Worm (Caenorhabditis elegans) whole organism, L3 larva: Measurements from ENCODE around the gene C05E11.2.

Experiments used
- R02D3.7 ChIP-seq: fragments of 150-350 bp; optimal IDR thresholded peaks from 2 replicates; lab custom pipeline; 2014; ENCODE audit warnings: missing biosample characterization, missing genetic modification characterization
- ZK546.5 ChIP-seq: sonication (generic microtip); optimal IDR thresholded peaks from 2 replicates; lab custom pipeline; 2017; ENCODE audit warnings: missing biosample characterization, missing genetic modification characterization
- aly-2 ChIP-seq: fragments of 150-350 bp; optimal IDR thresholded peaks from 2 replicates; lab custom pipeline; 2014; ENCODE audit warnings: missing biosample characterization, missing genetic modification characterization
- ceh-16 ChIP-seq: sonication (generic microtip); optimal IDR thresholded peaks from 2 replicates; lab custom pipeline; 2017; ENCODE audit warnings: missing biosample characterization, missing genetic modification characterization
- ceh-28 ChIP-seq: fragments of 150-350 bp; optimal IDR thresholded peaks from 2 replicates; lab custom pipeline; 2014; ENCODE audit warnings: missing biosample characterization, missing genetic modification reagents, missing genetic modification characterization
- ceh-82 ChIP-seq: fragments of 150-350 bp; optimal IDR thresholded peaks from 2 replicates; lab custom pipeline; 2014; ENCODE audit warnings: missing biosample characterization, missing genetic modification characterization
- egl-5 ChIP-seq: fragments of 150-350 bp; optimal IDR thresholded peaks from 2 replicates; lab custom pipeline; 2017; ENCODE audit warnings: missing biosample characterization, missing genetic modification reagents, missing genetic modification characterization, inconsistent platforms
- elt-1 ChIP-seq: fragments of 150-350 bp; optimal IDR thresholded peaks from 2 replicates; lab custom pipeline; 2014; ENCODE audit warnings: missing biosample characterization, missing genetic modification characterization
- elt-2 ChIP-seq: sonication (generic microtip); optimal IDR thresholded peaks from 2 replicates; lab custom pipeline; 2016; ENCODE audit warnings: missing genetic modification reagents, mild to moderate bottlenecking, missing genetic modification characterization, missing compliant biosample characterization
- elt-3 ChIP-seq, 3 experiments: fragments of 150-350 bp in 1 of 3; sonication (generic microtip) in 2 of 3; optimal IDR thresholded peaks; 2 replicates in 2 of 3; 4 replicates in 1 of 3; lab custom pipeline; 2014 to 2017; ENCODE audit warnings: missing biosample characterization in 3 of 3, missing genetic modification characterization in 3 of 3
- eor-1 ChIP-seq, 2 experiments: fragments of 150-350 bp; optimal IDR thresholded peaks; 2 replicates each; lab custom pipeline; 2014 to 2018; ENCODE audit warnings: missing biosample characterization in 2 of 2, missing genetic modification characterization in 2 of 2
- fkh-10 ChIP-seq: sonication (generic microtip); optimal IDR thresholded peaks from 2 replicates; lab custom pipeline; 2017; ENCODE audit warnings: missing biosample characterization, missing genetic modification reagents, missing genetic modification characterization
- fkh-2 ChIP-seq: fragments of 150-350 bp; optimal IDR thresholded peaks from 2 replicates; lab custom pipeline; 2014; ENCODE audit warnings: missing biosample characterization, missing genetic modification reagents, missing genetic modification characterization
- fos-1 ChIP-seq: fragments of 150-350 bp; optimal IDR thresholded peaks from 2 replicates; lab custom pipeline; 2014; ENCODE audit warnings: missing biosample characterization, missing genetic modification characterization
- jun-1 ChIP-seq: fragments of 150-350 bp; optimal IDR thresholded peaks from 2 replicates; lab custom pipeline; 2014; ENCODE audit warnings: missing biosample characterization, missing genetic modification reagents, missing genetic modification characterization
- lin-15B ChIP-seq: fragments of 150-350 bp; optimal IDR thresholded peaks from 2 replicates; lab custom pipeline; 2014; ENCODE audit warnings: missing biosample characterization, missing genetic modification characterization
- lin-39 ChIP-seq: fragments of 150-350 bp; optimal IDR thresholded peaks from 2 replicates; lab custom pipeline; 2018; ENCODE audit warnings: missing biosample characterization, missing genetic modification reagents, missing genetic modification characterization
- lsy-12 ChIP-seq: sonication (generic microtip); optimal IDR thresholded peaks from 2 replicates; lab custom pipeline; 2016; ENCODE audit warnings: mild to moderate bottlenecking, missing genetic modification characterization, missing compliant biosample characterization
- mdl-1 ChIP-seq: fragments of 150-350 bp; optimal IDR thresholded peaks from 2 replicates; lab custom pipeline; 2014; ENCODE audit warnings: missing biosample characterization, missing genetic modification characterization
- mml-1 ChIP-seq: fragments of 150-350 bp; sonication (generic microtip); optimal IDR thresholded peaks from 3 replicates; lab custom pipeline; 2014; ENCODE audit warnings: missing biosample characterization, missing genetic modification characterization
- nfya-1 ChIP-seq: sonication (generic microtip); optimal IDR thresholded peaks from 2 replicates; lab custom pipeline; 2017; ENCODE audit warnings: missing genetic modification characterization, mild to moderate bottlenecking, missing compliant biosample characterization, antibody characterized with exemption, moderate library complexity; ENCODE audit not compliant: insufficient read depth
- nhr-11 ChIP-seq: fragments of 150-350 bp; optimal IDR thresholded peaks from 2 replicates; lab custom pipeline; 2014; ENCODE audit warnings: missing biosample characterization, missing genetic modification characterization
- nhr-12 ChIP-seq: fragments of 150-350 bp; optimal IDR thresholded peaks from 2 replicates; lab custom pipeline; 2014; ENCODE audit warnings: missing biosample characterization, missing genetic modification characterization
- nhr-237 ChIP-seq: fragments of 150-350 bp; optimal IDR thresholded peaks from 2 replicates; lab custom pipeline; 2014; ENCODE audit warnings: missing biosample characterization, missing genetic modification characterization
- nhr-25 ChIP-seq: sonication (generic microtip); optimal IDR thresholded peaks from 2 replicates; lab custom pipeline; 2017; ENCODE audit warnings: missing biosample characterization, missing genetic modification characterization
- nhr-67 ChIP-seq: fragments of 150-350 bp; optimal IDR thresholded peaks from 2 replicates; lab custom pipeline; 2014; ENCODE audit warnings: missing biosample characterization, missing genetic modification characterization
- nhr-76 ChIP-seq: fragments of 150-350 bp; sonication (generic microtip); optimal IDR thresholded peaks from 5 replicates; lab custom pipeline; 2014; ENCODE audit warnings: missing biosample characterization, missing genetic modification characterization
- pha-4 ChIP-seq: fragments of 150-350 bp; optimal IDR thresholded peaks from 2 replicates; lab custom pipeline; 2014; ENCODE audit warnings: missing biosample characterization, missing genetic modification reagents, missing genetic modification characterization
- skn-1 ChIP-seq: fragments of 150-350 bp; optimal IDR thresholded peaks from 2 replicates; lab custom pipeline; 2014; ENCODE audit warnings: missing biosample characterization, missing genetic modification characterization
- snpc-4 ChIP-seq: fragments of 150-350 bp; optimal IDR thresholded peaks from 2 replicates; lab custom pipeline; 2014; ENCODE audit warnings: missing biosample characterization, missing genetic modification characterization
- tbx-2 ChIP-seq: sonication (generic microtip); optimal IDR thresholded peaks from 2 replicates; lab custom pipeline; 2016; ENCODE audit warnings: mild to moderate bottlenecking, missing genetic modification characterization, missing compliant biosample characterization
- unc-62 ChIP-seq: fragments of 150-350 bp; sonication (generic microtip); optimal IDR thresholded peaks from 4 replicates; lab custom pipeline; 2014; ENCODE audit warnings: missing biosample characterization, missing genetic modification reagents, missing genetic modification characterization
- ztf-4 ChIP-seq: fragments of 150-350 bp; optimal IDR thresholded peaks from 2 replicates; lab custom pipeline; 2014; ENCODE audit warnings: missing biosample characterization, missing genetic modification characterization

Gene C05E11.2

DNA sequence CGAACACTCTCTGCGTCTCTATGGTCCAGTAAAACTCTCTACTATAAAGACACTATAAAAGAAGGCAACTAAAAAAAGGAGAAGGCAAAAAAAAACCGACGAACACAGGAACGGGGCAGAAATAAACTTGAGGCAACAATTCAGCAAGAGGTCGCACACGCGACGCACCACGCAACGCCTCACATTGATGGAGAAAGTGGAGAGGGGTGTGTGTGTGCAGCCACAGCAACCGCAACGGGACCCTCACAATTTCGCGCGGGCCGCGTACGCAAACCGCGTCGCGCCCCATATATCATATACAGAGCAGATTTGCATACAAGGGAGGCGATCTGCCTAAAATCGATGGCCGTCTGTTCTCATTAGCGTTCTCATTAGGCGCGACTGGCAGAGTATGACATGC is 30.1 kb downstream of the C05E11.2 start (continued):
- TF ChIP-seq mdl-1 (tag; lab: Kevin White, UChicago), result no peak
- no peak for TF ChIP-seq skn-1
- no peak for TF ChIP-seq nhr-12
- no peak for TF ChIP-seq unc-62 (GFP tag; lab: Kevin White, UChicago)
- no peak for TF ChIP-seq elt-2 (tag; lab: Kevin White, UChicago)
- TF ChIP-seq lsy-12, result no peak
- no peak for TF ChIP-seq fos-1 (tag; lab: Kevin White, UChicago)
- TF ChIP-seq eor-1 (tag; optimal IDR thresholded peaks at IDR 0.05; lab: Kevin White, UChicago), result no peak
- no peak for TF ChIP-seq ceh-82 (tag; lab: Kevin White, UChicago)
- TF ChIP-seq ceh-16 (tag; lab: Kevin White, UChicago), result no peak
- TF ChIP-seq nhr-237, result no peak
- TF ChIP-seq ZK546.5 (tag; lab: Kevin White, UChicago), result no peak
- no peak for TF ChIP-seq ztf-4 (tag; lab: Kevin White, UChicago)
- no peak for TF ChIP-seq elt-1
- TF ChIP-seq lin-15B, result peak; percentile 39

DNA sequence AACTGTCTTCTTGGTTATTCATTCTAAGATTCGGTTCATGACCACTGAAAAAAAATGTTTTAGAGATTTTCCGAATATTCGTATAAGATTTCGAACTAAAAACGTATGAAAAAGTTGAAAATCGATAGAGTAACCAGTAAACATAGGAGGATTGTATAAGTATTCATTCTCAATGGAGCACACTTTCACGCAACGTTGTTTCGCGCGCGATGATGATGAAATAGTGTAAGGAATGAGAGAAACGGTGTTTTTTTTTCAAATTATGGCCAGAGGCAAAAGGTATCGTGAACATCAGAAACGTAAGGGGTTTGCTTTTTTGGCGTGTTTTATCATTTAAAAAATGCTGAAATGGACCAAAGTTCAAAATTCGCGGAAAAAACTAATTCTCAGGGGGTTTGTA is 32.9 kb downstream of the C05E11.2 start, which contains the start of gene pqn-65:
pqn-65 (minus strand) TSS at position 54 of the 400 bp plus-strand sequence.
- TF ChIP-seq elt-3 (tag; optimal IDR thresholded peaks at IDR 0.05; lab: Kevin White, UChicago) (no peak), aly-2 (tag; lab: Kevin White, UChicago) (no peak), ceh-28 (tag; lab: Kevin White, UChicago) (peak; percentile 19), egl-5 (tag; lab: Kevin White, UChicago) (peak; percentile 38), snpc-4 (tag; lab: Kevin White, UChicago) (no peak), lin-15B (peak; percentile 25), pha-4 (peak; percentile 73), nfya-1 (tag; lab: Kevin White, UChicago) (peak; percentile 39), jun-1 (tag; lab: Kevin White, UChicago) (no peak), nhr-25 (tag; lab: Kevin White, UChicago) (peak; percentile 36), elt-2 (tag; lab: Kevin White, UChicago) (peak; percentile 12)

DNA sequence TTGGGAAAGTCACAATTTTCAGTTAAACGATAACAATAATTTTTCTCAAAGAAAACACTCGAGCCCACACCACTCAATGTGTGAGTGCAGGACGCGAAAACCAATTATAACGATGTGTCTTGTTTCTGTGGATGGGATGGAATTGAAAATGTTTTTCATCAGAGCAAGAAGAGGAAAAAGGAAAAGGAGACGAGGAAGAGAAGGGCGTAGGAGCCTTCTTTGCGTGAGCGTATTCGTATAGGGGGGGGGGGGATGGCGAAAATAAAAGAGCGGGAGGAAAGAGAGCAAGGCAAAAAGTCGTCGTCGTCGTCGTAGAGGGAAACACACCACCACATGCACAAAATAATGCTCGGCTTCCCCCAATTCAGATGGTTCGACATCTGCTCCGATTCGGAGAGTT is 33.3 kb downstream of the C05E11.2 start:
- TF ChIP-seq fkh-10 (GFP tag; lab: Kevin White, UChicago) (peak; percentile 3), lin-39 (tag; lab: Kevin White, UChicago) (peak; percentile 37), fkh-2 (tag; lab: Kevin White, UChicago) (no peak)

DNA sequence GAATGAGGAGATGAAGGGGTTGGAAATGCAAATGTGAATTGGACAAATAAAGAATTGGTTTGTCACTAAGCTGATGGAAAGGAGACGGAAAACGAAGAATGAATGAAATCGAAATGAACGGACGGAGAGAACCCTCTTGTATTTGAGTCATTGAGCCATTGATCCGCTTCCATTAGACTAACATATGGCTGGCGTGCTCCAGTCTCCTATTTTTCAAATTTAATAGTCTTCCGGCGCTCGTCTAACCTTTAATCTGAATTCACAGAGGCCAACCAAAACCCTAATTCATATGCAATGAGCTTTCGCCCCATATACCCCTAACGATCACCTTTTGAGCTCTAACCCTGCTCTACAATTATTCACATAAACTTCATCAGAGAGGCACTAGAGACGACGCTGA is 35.3 kb downstream of the C05E11.2 start, which contains the start of gene C46C11.3:
C46C11.3 (plus strand) TSS at position 301 of the 400 bp plus-strand sequence.
- no peak for TF ChIP-seq R02D3.7
- no peak for TF ChIP-seq tbx-2 (tag; lab: Kevin White, UChicago)
- TF ChIP-seq eor-1 (tag; optimal IDR thresholded peaks at IDR 0.05; lab: Kevin White, UChicago), result no peak
- TF ChIP-seq nhr-76, result no peak
- no peak for TF ChIP-seq fkh-2 (tag; lab: Kevin White, UChicago)
- no peak for TF ChIP-seq snpc-4 (tag; lab: Kevin White, UChicago)
- TF ChIP-seq ztf-4 (tag; lab: Kevin White, UChicago), result no peak
- no peak for TF ChIP-seq lsy-12
- TF ChIP-seq nfya-1 (tag; lab: Kevin White, UChicago), result no peak
- no peak for TF ChIP-seq pha-4
- no peak for TF ChIP-seq mdl-1 (tag; lab: Kevin White, UChicago)

DNA sequence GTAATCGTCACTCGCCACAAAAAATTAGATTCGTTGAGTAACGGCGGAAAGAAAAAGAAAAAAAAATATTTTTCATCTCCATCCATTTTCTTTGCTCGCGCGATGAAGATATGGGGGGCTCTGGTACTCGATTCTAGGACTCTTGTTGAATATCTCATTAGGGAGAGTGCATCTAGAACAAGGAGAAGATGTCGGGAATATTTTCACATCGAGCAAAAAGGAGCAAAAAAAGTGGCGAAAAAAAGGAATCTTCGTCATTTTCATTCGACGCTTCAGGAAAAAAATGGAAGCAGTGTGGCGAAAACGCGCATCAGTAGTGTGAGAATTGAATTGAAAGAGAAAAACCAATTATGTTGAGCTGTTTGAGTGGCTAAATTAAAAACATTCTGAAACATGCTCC is 37.0 kb downstream of the C05E11.2 start:
- TF ChIP-seq egl-5 (tag; lab: Kevin White, UChicago) (no peak), fkh-10 (GFP tag; lab: Kevin White, UChicago) (peak; percentile 29)
- TF ChIP-seq, all 47 proteins: peak for 1

DNA sequence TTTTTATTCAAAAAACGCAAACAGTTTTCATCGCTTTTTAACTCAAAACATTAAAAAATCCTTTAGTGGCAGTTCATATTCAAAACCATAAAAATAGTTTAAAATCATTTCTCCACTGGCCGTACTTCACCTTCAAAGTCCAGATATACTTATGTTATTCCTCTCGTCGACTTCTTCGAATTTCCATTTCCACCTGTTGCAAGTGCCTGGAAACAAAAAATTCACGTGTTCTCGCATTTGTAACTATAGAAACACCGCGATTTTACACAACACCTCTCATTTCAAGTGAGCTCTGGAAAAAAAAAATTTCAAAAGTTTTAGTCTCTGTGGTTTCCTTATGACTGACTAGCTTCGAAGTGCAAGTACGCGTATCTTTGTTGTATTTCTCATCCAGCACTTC is 38.4 kb downstream of the C05E11.2 start:
- TF ChIP-seq ztf-4 (tag; lab: Kevin White, UChicago) (no peak), mml-1 (no peak), jun-1 (tag; lab: Kevin White, UChicago) (no peak), aly-2 (tag; lab: Kevin White, UChicago) (no peak), fkh-2 (tag; lab: Kevin White, UChicago) (no peak), nhr-11 (no peak), nhr-67 (no peak), fkh-10 (GFP tag; lab: Kevin White, UChicago) (no peak)
